Worm (Caenorhabditis elegans) whole organism, L4/young adult: ENCODE measurements around the gene mltn-13.
A peak's percentile ranks its signal among the peaks of the same experiment; 100 is the strongest.

ENCODE experiments used
- W03F9.2 ChIP-seq: fragments of 150-350 bp; optimal IDR thresholded peaks from 2 replicates; lab custom pipeline; 2014; ENCODE audit warnings: missing biosample characterization, missing genetic modification characterization
- dao-5 ChIP-seq: sonication (generic microtip); optimal IDR thresholded peaks from 2 replicates; lab custom pipeline; 2016; ENCODE audit warnings: missing genotype, missing genetic modification characterization, moderate library complexity, missing compliant biosample characterization
- him-1 ChIP-seq: sonication (generic microtip); optimal IDR thresholded peaks from 2 replicates; lab custom pipeline; 2016; ENCODE audit warnings: missing genotype, missing genetic modification reagents, missing genetic modification characterization, missing compliant biosample characterization

mltn-13 gene

ce11 chrX:4426496-4426895, 21.7 kb downstream of the mltn-13 start:
- no peak for TF ChIP-seq him-1 (tag; lab: Kevin White, UChicago)
- no peak for TF ChIP-seq W03F9.2 (tag; lab: Kevin White, UChicago)
- no peak for TF ChIP-seq dao-5 (tag; lab: Kevin White, UChicago)

- no peak for TF ChIP-seq dao-5 (tag; lab: Kevin White, UChicago)
- TF ChIP-seq him-1 (tag; lab: Kevin White, UChicago) = no peak
- no peak for TF ChIP-seq W03F9.2 (tag; lab: Kevin White, UChicago)
These were observed 23.9 kb downstream of the mltn-13 start for ce11 chrX:4424254-4424653.

- no peak for TF ChIP-seq W03F9.2 (tag; lab: Kevin White, UChicago)
- TF ChIP-seq dao-5 (tag; lab: Kevin White, UChicago) = no peak
- TF ChIP-seq him-1 (tag; lab: Kevin White, UChicago) = no peak
These were observed 29.4 kb downstream of the mltn-13 start, which contains the start of gene dop-1 for ce11 chrX:4418751-4419150. TSS of gene dop-1 (minus strand) at chrX:4418851.

- no peak for TF ChIP-seq him-1 (tag; lab: Kevin White, UChicago)
- no peak for TF ChIP-seq W03F9.2 (tag; lab: Kevin White, UChicago)
- no peak for TF ChIP-seq dao-5 (tag; lab: Kevin White, UChicago)
These were observed 32.9 kb downstream of the mltn-13 start for ce11 chrX:4415289-4415688.

ce11 chrX:4413206-4413605, 35.0 kb downstream of the mltn-13 start:
- TF ChIP-seq W03F9.2 (tag; lab: Kevin White, UChicago) (no peak), dao-5 (tag; lab: Kevin White, UChicago) (no peak), him-1 (tag; lab: Kevin White, UChicago) (no peak)

- TF ChIP-seq dao-5 (tag; lab: Kevin White, UChicago) (no peak), him-1 (tag; lab: Kevin White, UChicago) (no peak), W03F9.2 (tag; lab: Kevin White, UChicago) (no peak)
These were observed 37.8 kb downstream of the mltn-13 start for ce11 chrX:4410280-4410911.

- TF ChIP-seq W03F9.2 (tag; lab: Kevin White, UChicago) = peak; percentile 5
- TF ChIP-seq him-1 (tag; lab: Kevin White, UChicago) = no peak
These were observed 38.4 kb downstream of the mltn-13 start for ce11 chrX:4409591-4410279.

ce11 chrX:4408466-4408865, 39.7 kb downstream of the mltn-13 start:
- TF ChIP-seq W03F9.2 (tag; lab: Kevin White, UChicago) (no peak), dao-5 (tag; lab: Kevin White, UChicago) (no peak)

ce11 chrX:4404717-4405116, 43.5 kb downstream of the mltn-13 start:
- TF ChIP-seq W03F9.2 (tag; lab: Kevin White, UChicago) (no peak), dao-5 (tag; lab: Kevin White, UChicago) (no peak), him-1 (tag; lab: Kevin White, UChicago) (no peak)

ce11 chrX:4402854-4403253, 45.3 kb downstream of the mltn-13 start, which contains the start of gene D1079.1:
TSS of gene D1079.1 (plus strand) at chrX:4403154.
- no peak for TF ChIP-seq him-1 (tag; lab: Kevin White, UChicago)
- TF ChIP-seq dao-5 (tag; lab: Kevin White, UChicago) = no peak
- no peak for TF ChIP-seq W03F9.2 (tag; lab: Kevin White, UChicago)

- no peak for TF ChIP-seq W03F9.2 (tag; lab: Kevin White, UChicago)
- TF ChIP-seq him-1 (tag; lab: Kevin White, UChicago) = no peak
- no peak for TF ChIP-seq dao-5 (tag; lab: Kevin White, UChicago)
These were observed 47.9 kb downstream of the mltn-13 start for ce11 chrX:4400296-4400695.

- no peak for TF ChIP-seq dao-5 (tag; lab: Kevin White, UChicago)
- no peak for TF ChIP-seq him-1 (tag; lab: Kevin White, UChicago)
These were observed 50.7 kb downstream of the mltn-13 start for ce11 chrX:4397460-4397859.

ce11 chrX:4395073-4395850, 52.9 kb downstream of the mltn-13 start:
- TF ChIP-seq him-1 (tag; lab: Kevin White, UChicago) = peak; percentile 73
- TF ChIP-seq W03F9.2 (tag; lab: Kevin White, UChicago) = peak; percentile 46
- no peak for TF ChIP-seq dao-5 (tag; lab: Kevin White, UChicago)
